Worm (Caenorhabditis elegans) whole organism, early embryonic: ENCODE measurements around the gene gst-8.
"Not testable (repeated sequence)": the region's sequence is repeated elsewhere in the genome, so short reads cannot be mapped to it uniquely, and the experiment has no call there.

Experiments
- B0310.2 ChIP-seq: sonication (generic microtip); optimal IDR thresholded peaks from 2 replicates; lab custom pipeline; 2016; ENCODE audit warnings: mild to moderate bottlenecking, missing genetic modification characterization, missing compliant biosample characterization
- F13C5.2 ChIP-seq: sonication (generic microtip); optimal IDR thresholded peaks from 2 replicates; lab custom pipeline; 2017; ENCODE audit warnings: mild to moderate bottlenecking, missing genetic modification characterization, inconsistent platforms, missing compliant biosample characterization
- ama-1 ChIP-seq: fragments of 150-350 bp; optimal IDR thresholded peaks from 2 replicates; lab custom pipeline; 2014
- ceh-13 ChIP-seq: fragments of 200-800 bp; sonication (Bioruptor generic); optimal IDR thresholded peaks from 2 replicates; lab custom pipeline; 2018; ENCODE audit warnings: mild to moderate bottlenecking, missing genetic modification characterization, missing compliant biosample characterization
- flt-1 ChIP-seq: fragments of 200-800 bp; sonication (Bioruptor generic); IDR thresholded peaks from 2 replicates; pipeline ENCODE4 v1.3.6; 2022; ENCODE audit warnings: missing genetic modification characterization, missing compliant biosample characterization
- hmbx-1 ChIP-seq: sonication (generic microtip); optimal IDR thresholded peaks from 2 replicates; lab custom pipeline; 2016; ENCODE audit warnings: mild to moderate bottlenecking, missing genetic modification characterization, missing compliant biosample characterization
- hmg-4 ChIP-seq: fragments of 200-800 bp; sonication (Bioruptor generic); optimal IDR thresholded peaks from 2 replicates; lab custom pipeline; 2018; ENCODE audit warnings: mild to moderate bottlenecking, missing genetic modification characterization, missing compliant biosample characterization
- hnd-1 ChIP-seq: sonication (generic microtip); optimal IDR thresholded peaks from 2 replicates; lab custom pipeline; 2016; ENCODE audit warnings: missing genetic modification characterization, missing compliant biosample characterization
- tra-4 ChIP-seq: sonication (generic microtip); optimal IDR thresholded peaks from 2 replicates; lab custom pipeline; 2017; ENCODE audit warnings: missing genetic modification characterization, missing compliant biosample characterization

DNA sequence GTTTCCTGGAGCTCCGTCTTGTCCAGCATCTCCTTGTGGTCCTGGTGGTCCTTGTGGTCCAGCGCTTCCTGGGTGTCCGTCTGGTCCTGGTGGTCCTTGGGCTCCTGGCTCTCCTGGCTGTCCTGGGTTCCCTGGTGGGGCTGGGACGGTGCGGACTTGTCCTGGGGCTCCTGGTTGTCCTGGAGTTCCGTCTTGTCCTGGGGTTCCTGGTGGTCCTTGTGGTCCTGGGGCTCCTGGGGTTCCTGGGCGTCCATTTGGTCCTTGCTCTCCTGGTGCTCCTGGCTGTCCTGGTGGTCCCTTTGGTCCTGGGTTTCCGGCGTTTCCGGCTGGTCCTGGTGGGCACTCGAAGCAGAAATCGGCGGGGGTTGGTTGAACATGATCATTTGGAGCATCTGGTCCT is 16.7 kb upstream of the gst-8 start:
- TF ChIP-seq ama-1 (lab: Kevin White, UChicago); hnd-1 (tag; lab: Kevin White, UChicago); B0310.2; hmbx-1 (tag; lab: Kevin White, UChicago); F13C5.2 (tag; lab: Kevin White, UChicago); flt-1 (GFP tag; lab: Robert Waterston, UW); ceh-13 (GFP tag; lab: Kevin White, UChicago); tra-4 (tag; lab: Kevin White, UChicago); hmg-4 (GFP tag; lab: Kevin White, UChicago): not testable (repeated sequence)
